Fruit fly (Drosophila melanogaster) whole organism, prepupa: ENCODE results near the gene RhoGEF4.

Experiments
- CG10631 ChIP-seq: fragments of 200-800 bp; sonication (Bioruptor generic); optimal IDR thresholded peaks from 2 replicates; lab custom pipeline; 2016; ENCODE audit warnings: missing biosample characterization, missing genetic modification characterization
- CG10669 ChIP-seq: fragments of 200-800 bp; sonication (Bioruptor generic); optimal IDR thresholded peaks from 3 replicates; lab custom pipeline; 2018; ENCODE audit warnings: missing biosample characterization, mild to moderate bottlenecking, missing genetic modification characterization, moderate library complexity
- CG11294 ChIP-seq: fragments of 200-800 bp; sonication (Bioruptor generic); IDR thresholded peaks from 2 replicates; pipeline ENCODE4 v1.3.6; 2022; ENCODE audit warnings: missing biosample characterization, missing genetic modification characterization
- CG11762 ChIP-seq: fragments of 200-800 bp; sonication (Bioruptor generic); optimal IDR thresholded peaks from 3 replicates; lab custom pipeline; 2016; ENCODE audit warnings: missing biosample characterization, missing genetic modification characterization; ENCODE audit not compliant: insufficient read depth
- CG11902 ChIP-seq: fragments of 200-800 bp; sonication (Bioruptor generic); optimal IDR thresholded peaks from 3 replicates; lab custom pipeline; 2016; ENCODE audit warnings: missing biosample characterization, missing genetic modification characterization
- CG15336 ChIP-seq: fragments of 200-800 bp; sonication (Bioruptor generic); IDR thresholded peaks from 2 replicates; pipeline ENCODE4 v1.3.6; 2022; ENCODE audit warnings: missing biosample characterization, missing genetic modification characterization
- CG1621 ChIP-seq: fragments of 200-800 bp; sonication (Bioruptor generic); optimal IDR thresholded peaks from 3 replicates; lab custom pipeline; 2018; ENCODE audit warnings: missing biosample characterization, mild to moderate bottlenecking, missing genetic modification characterization
- CG16779 ChIP-seq: fragments of 200-800 bp; sonication (Bioruptor generic); optimal IDR thresholded peaks from 3 replicates; lab custom pipeline; 2017; ENCODE audit warnings: missing biosample characterization, mild to moderate bottlenecking, missing genetic modification characterization
- CG3032 ChIP-seq: fragments of 200-800 bp; optimal IDR thresholded peaks from 2 replicates; lab custom pipeline; 2019; ENCODE audit warnings: missing biosample characterization, mild to moderate bottlenecking, missing genetic modification characterization, moderate library complexity
- CG31627 ChIP-seq: fragments of 200-800 bp; sonication (Bioruptor generic); optimal IDR thresholded peaks from 3 replicates; lab custom pipeline; 2016; ENCODE audit warnings: missing biosample characterization, missing genetic modification characterization
- CG32006 ChIP-seq: fragments of 200-800 bp; sonication (Bioruptor generic); optimal IDR thresholded peaks from 3 replicates; lab custom pipeline; 2017; ENCODE audit warnings: missing biosample characterization, mild to moderate bottlenecking, missing genetic modification characterization
- CG34406 ChIP-seq: fragments of 200-800 bp; sonication (Bioruptor generic); optimal IDR thresholded peaks from 3 replicates; lab custom pipeline; 2016; ENCODE audit warnings: missing biosample characterization, missing genetic modification characterization
- CG3919 ChIP-seq: fragments of 200-800 bp; sonication (Bioruptor generic); optimal IDR thresholded peaks from 3 replicates; lab custom pipeline; 2016; ENCODE audit warnings: missing biosample characterization, missing genetic modification characterization
- CG4318 ChIP-seq: fragments of 200-800 bp; sonication (Bioruptor generic); optimal IDR thresholded peaks from 3 replicates; lab custom pipeline; 2017; ENCODE audit warnings: missing biosample characterization, mild to moderate bottlenecking, missing genetic modification characterization
- CG6163 ChIP-seq: fragments of 200-800 bp; sonication (Bioruptor generic); IDR thresholded peaks from 3 replicates; pipeline ENCODE4 v1.3.6; 2022; ENCODE audit warnings: missing biosample characterization, missing genetic modification characterization
- CG6276 ChIP-seq: fragments of 200-800 bp; sonication (Bioruptor generic); optimal IDR thresholded peaks from 2 replicates; lab custom pipeline; 2017; ENCODE audit warnings: missing biosample characterization, mild to moderate bottlenecking, missing genetic modification characterization
- CG6808 ChIP-seq: fragments of 200-800 bp; sonication (Bioruptor generic); optimal IDR thresholded peaks from 3 replicates; lab custom pipeline; 2017; ENCODE audit warnings: missing biosample characterization, missing genetic modification characterization, mild to moderate bottlenecking, moderate library complexity, missing genetic modification reagents
- CG7368 ChIP-seq: fragments of 200-800 bp; sonication (Bioruptor generic); optimal IDR thresholded peaks from 3 replicates; lab custom pipeline; 2016; ENCODE audit warnings: missing biosample characterization, missing genetic modification characterization
- CG8632 ChIP-seq: fragments of 200-800 bp; sonication (Bioruptor generic); optimal IDR thresholded peaks from 3 replicates; lab custom pipeline; 2016; ENCODE audit warnings: missing biosample characterization, missing genetic modification characterization
- CG9139 ChIP-seq: fragments of 200-800 bp; sonication (Bioruptor generic); optimal IDR thresholded peaks from 3 replicates; lab custom pipeline; 2017; ENCODE audit warnings: missing biosample characterization, mild to moderate bottlenecking, missing genetic modification characterization
- Eip75B ChIP-seq: fragments of 200-800 bp; sonication (Bioruptor generic); optimal IDR thresholded peaks from 3 replicates; lab custom pipeline; 2016; ENCODE audit warnings: missing biosample characterization, missing genetic modification characterization
- Eip78C ChIP-seq: fragments of 200-800 bp; sonication (Bioruptor generic); peaks from one replicate; lab custom pipeline; 2016; ENCODE audit warnings: missing biosample characterization, missing genetic modification characterization
- Eip93F ChIP-seq: fragments of 200-800 bp; sonication (Bioruptor generic); optimal IDR thresholded peaks from 2 replicates; lab custom pipeline; 2016; ENCODE audit warnings: missing biosample characterization, mild to moderate bottlenecking, missing genetic modification characterization
- Ets96B ChIP-seq: fragments of 200-800 bp; optimal IDR thresholded peaks from 2 replicates; lab custom pipeline; 2019; ENCODE audit warnings: missing biosample characterization, mild to moderate bottlenecking, missing genetic modification characterization, moderate library complexity
- Gug ChIP-seq: fragments of 200-800 bp; sonication (Bioruptor generic); IDR thresholded peaks from 2 replicates; pipeline ENCODE4 v1.3.6; 2022; ENCODE audit warnings: missing biosample characterization, missing genetic modification characterization
- Hr38 ChIP-seq: sonication (Bioruptor generic); optimal IDR thresholded peaks from 2 replicates; lab custom pipeline; 2016; ENCODE audit warnings: missing biosample characterization, missing genetic modification characterization
- Hr39 ChIP-seq: fragments of 200-800 bp; sonication (Bioruptor generic); optimal IDR thresholded peaks from 2 replicates; lab custom pipeline; 2016; ENCODE audit warnings: missing biosample characterization, missing genetic modification characterization
- Hr4 ChIP-seq: fragments of 200-800 bp; sonication (Bioruptor generic); optimal IDR thresholded peaks from 3 replicates; lab custom pipeline; 2016; ENCODE audit warnings: missing biosample characterization, missing genetic modification characterization
- Lpt ChIP-seq: fragments of 200-800 bp; sonication (Bioruptor generic); optimal IDR thresholded peaks from 3 replicates; lab custom pipeline; 2016; ENCODE audit warnings: missing biosample characterization, missing genetic modification characterization
- Met ChIP-seq: fragments of 200-800 bp; sonication (Bioruptor generic); optimal IDR thresholded peaks from 3 replicates; lab custom pipeline; 2016; ENCODE audit warnings: missing biosample characterization, missing genetic modification characterization
- OdsH ChIP-seq: fragments of 200-800 bp; sonication (Bioruptor generic); optimal IDR thresholded peaks from 3 replicates; lab custom pipeline; 2016; ENCODE audit warnings: missing biosample characterization, missing genetic modification characterization
- Smox ChIP-seq: fragments of 200-800 bp; sonication (Bioruptor generic); optimal IDR thresholded peaks from 3 replicates; lab custom pipeline; 2016; ENCODE audit warnings: missing biosample characterization, missing genetic modification characterization
- Sox14 ChIP-seq: fragments of 200-800 bp; sonication (Bioruptor generic); optimal IDR thresholded peaks from 3 replicates; lab custom pipeline; 2016; ENCODE audit warnings: missing biosample characterization, missing genetic modification characterization
- Sox15 ChIP-seq: fragments of 200-800 bp; sonication (Bioruptor generic); optimal IDR thresholded peaks from 3 replicates; lab custom pipeline; 2016; ENCODE audit warnings: missing biosample characterization, missing genetic modification characterization
- acj6 ChIP-seq: fragments of 200-800 bp; sonication (Bioruptor generic); optimal IDR thresholded peaks from 3 replicates; lab custom pipeline; 2016; ENCODE audit warnings: missing biosample characterization, missing genetic modification characterization
- cyc ChIP-seq: fragments of 200-800 bp; sonication (Bioruptor generic); optimal IDR thresholded peaks from 3 replicates; lab custom pipeline; 2016; ENCODE audit warnings: missing biosample characterization, missing genetic modification characterization
- dac ChIP-seq: fragments of 200-800 bp; sonication (Bioruptor generic); optimal IDR thresholded peaks from 2 replicates; lab custom pipeline; 2017; ENCODE audit warnings: missing biosample characterization, mild to moderate bottlenecking, missing genetic modification characterization
- dsx ChIP-seq: fragments of 200-800 bp; optimal IDR thresholded peaks from 3 replicates; lab custom pipeline; 2019; ENCODE audit warnings: missing biosample characterization, mild to moderate bottlenecking, missing genetic modification characterization, moderate library complexity; ENCODE audit not compliant: poor library complexity, severe bottlenecking
- eg ChIP-seq: fragments of 200-800 bp; sonication (Bioruptor generic); IDR thresholded peaks from 3 replicates; pipeline ENCODE4 v1.3.6; 2022; ENCODE audit warnings: missing biosample characterization, missing genetic modification characterization
- esn ChIP-seq: fragments of 200-800 bp; sonication (Bioruptor generic); optimal IDR thresholded peaks from 2 replicates; lab custom pipeline; 2016; ENCODE audit warnings: missing biosample characterization, mild to moderate bottlenecking, missing genetic modification characterization, moderate library complexity
- fd59A ChIP-seq: fragments of 200-800 bp; sonication (Bioruptor generic); optimal IDR thresholded peaks from 2 replicates; lab custom pipeline; 2017; ENCODE audit warnings: missing biosample characterization, mild to moderate bottlenecking, missing genetic modification characterization, missing genetic modification reagents
- fkh ChIP-seq: fragments of 200-800 bp; sonication (Bioruptor generic); optimal IDR thresholded peaks from 3 replicates; lab custom pipeline; 2017; ENCODE audit warnings: missing biosample characterization, mild to moderate bottlenecking, missing genetic modification characterization, moderate library complexity
- lz ChIP-seq: fragments of 200-800 bp; sonication (Bioruptor generic); optimal IDR thresholded peaks from 3 replicates; lab custom pipeline; 2016; ENCODE audit warnings: missing biosample characterization, missing genetic modification characterization
- pdm3 ChIP-seq: fragments of 200-800 bp; sonication (Bioruptor generic); optimal IDR thresholded peaks from 3 replicates; lab custom pipeline; 2016; ENCODE audit warnings: missing biosample characterization, missing genetic modification characterization
- salr ChIP-seq, 2 experiments: fragments of 200-800 bp; sonication (Bioruptor generic); optimal IDR thresholded peaks; 3 replicates each; lab custom pipeline; 2016 to 2018; ENCODE audit warnings: missing biosample characterization in 2 of 2, missing genetic modification characterization in 2 of 2, mild to moderate bottlenecking in 1 of 2
- spab ChIP-seq: fragments of 200-800 bp; sonication (Bioruptor generic); optimal IDR thresholded peaks from 2 replicates; lab custom pipeline; 2017; ENCODE audit warnings: missing biosample characterization, mild to moderate bottlenecking, missing genetic modification characterization, missing genetic modification reagents
- svp ChIP-seq: fragments of 200-800 bp; sonication (Bioruptor generic); peaks from one replicate; lab custom pipeline; 2016; ENCODE audit warnings: missing biosample characterization, missing genetic modification characterization
- topi ChIP-seq: fragments of 200-800 bp; sonication (Bioruptor generic); optimal IDR thresholded peaks from 3 replicates; lab custom pipeline; 2016; ENCODE audit warnings: missing biosample characterization, missing genetic modification characterization

The RhoGEF4 gene

dm6 chr3L:7361095-7361522 lies 37.9 kb upstream of the RhoGEF4 start (continued):
- TF ChIP-seq esn (no peak), salr (GFP tag; optimal IDR thresholded peaks at IDR 0.05; lab: Kevin White, UChicago) (no peak), Gug (no peak), CG11902 (GFP tag; lab: Kevin White, UChicago) (no peak), CG10669 (GFP tag; lab: Kevin White, UChicago) (peak; percentile 21), CG11762 (GFP tag; lab: Kevin White, UChicago) (no peak), OdsH (GFP tag; lab: Kevin White, UChicago) (no peak), Hr4 (GFP tag; lab: Kevin White, UChicago) (peak; percentile 50), Hr39 (GFP tag; lab: Kevin White, UChicago) (no peak), CG3032 (tag; lab: Kevin White, UChicago) (no peak), svp (peak; percentile 95), Eip93F (GFP tag; lab: Kevin White, UChicago) (no peak), CG4318 (GFP tag; lab: Kevin White, UChicago) (no peak), topi (GFP tag; lab: Kevin White, UChicago) (peak; percentile 23), Eip78C (peak; percentile 60), CG6163 (GFP tag; lab: Robert Waterston, UW) (no peak; the same call in 1 of the 3 replicates), Ets96B (no peak), CG9139 (peak; percentile 51), acj6 (no peak)

dm6 chr3L:7360324-7360852 lies 37.2 kb upstream of the RhoGEF4 start, which contains the start of gene Sec63:
TSS of gene Sec63 (plus strand) at chr3L:7360561.
- TF ChIP-seq CG3919 (peak; percentile 17), CG10669 (GFP tag; lab: Kevin White, UChicago) (no peak), CG4318 (GFP tag; lab: Kevin White, UChicago) (no peak), CG6808 (GFP tag; lab: Kevin White, UChicago) (peak; percentile 17), CG31627 (GFP tag; lab: Kevin White, UChicago) (peak; percentile 34), spab (GFP tag; lab: Kevin White, UChicago) (no peak), CG10631 (GFP tag; lab: Kevin White, UChicago) (peak; percentile 38), CG15336 (GFP tag; lab: Robert Waterston, UW) (peak; percentile 57), svp (no peak), CG11294 (GFP tag; lab: Robert Waterston, UW) (no peak), Eip75B (GFP tag; lab: Kevin White, UChicago) (no peak), dsx (GFP tag; lab: Kevin White, UChicago) (no peak), Ets96B (no peak), esn (peak; percentile 16), topi (GFP tag; lab: Kevin White, UChicago) (no peak), dac (GFP tag; lab: Kevin White, UChicago) (no peak), Lpt (GFP tag; lab: Kevin White, UChicago) (no peak), pdm3 (GFP tag; lab: Kevin White, UChicago) (no peak), lz (GFP tag; lab: Kevin White, UChicago) (no peak), CG32006 (peak; percentile 43), eg (peak; percentile 51; the same call in 2 of the 3 replicates), Sox15 (GFP tag; lab: Kevin White, UChicago) (no peak), CG3032 (tag; lab: Kevin White, UChicago) (peak; percentile 38), CG6276 (GFP tag; lab: Kevin White, UChicago) (no peak), Sox14 (GFP tag; lab: Kevin White, UChicago) (peak; percentile 20), CG11902 (GFP tag; lab: Kevin White, UChicago) (peak; percentile 2), CG1621 (tag; lab: Kevin White, UChicago) (peak; percentile 49), CG7368 (GFP tag; lab: Kevin White, UChicago) (no peak), Hr4 (GFP tag; lab: Kevin White, UChicago) (no peak), fkh (GFP tag; lab: Kevin White, UChicago) (peak; percentile 26), CG16779 (tag; lab: Kevin White, UChicago) (no peak), CG9139 (no peak), salr (GFP tag; optimal IDR thresholded peaks at IDR 0.05; lab: Kevin White, UChicago) (no peak), CG34406 (GFP tag; lab: Kevin White, UChicago) (peak; percentile 38), Met (no peak), acj6 (peak; percentile 52), CG8632 (GFP tag; lab: Kevin White, UChicago) (peak; percentile 56), Smox (no peak), fd59A (GFP tag; lab: Kevin White, UChicago) (no peak), Hr38 (GFP tag; lab: Kevin White, UChicago) (no peak), cyc (GFP tag; lab: Kevin White, UChicago) (no peak), Hr39 (GFP tag; lab: Kevin White, UChicago) (peak; percentile 39), Gug (no peak), OdsH (GFP tag; lab: Kevin White, UChicago) (peak; percentile 50)
